Fruit fly (Drosophila melanogaster): Measurements from ENCODE around the gene Hip14.

- TF ChIP-seq CG8478 (optimal IDR thresholded peaks at IDR 0.05) = no peak
- no peak for TF ChIP-seq CTCF (optimal IDR thresholded peaks at IDR 0.05)
These were observed 54.0 kb downstream of the Hip14 start for dm6 chr3L:16042080-16042344.

All from S2 (cell line).